Fruit fly (Drosophila melanogaster) whole organism, wandering third instar larva: ENCODE data around the gene CG32459.
A peak's percentile ranks its signal among the peaks of the same experiment; 100 is the strongest.

ENCODE experiments used
- Abd-B ChIP-seq: fragments of >200 bp; optimal IDR thresholded peaks from 2 replicates; lab custom pipeline; 2017; ENCODE audit warnings: missing biosample characterization, missing genetic modification characterization
- Dfd ChIP-seq: fragments of >200 bp; optimal IDR thresholded peaks from 2 replicates; lab custom pipeline; 2017; ENCODE audit warnings: missing biosample characterization, missing genetic modification characterization
- OdsH ChIP-seq: fragments of 200-800 bp; sonication (Bioruptor generic); optimal IDR thresholded peaks from 2 replicates; lab custom pipeline; 2016; ENCODE audit warnings: missing biosample characterization, mild to moderate bottlenecking, missing genetic modification characterization
- foxo ChIP-seq, 2 experiments: fragments of 200-800 bp; sonication (Bioruptor generic); optimal IDR thresholded peaks; 2 replicates in 1 of 2; 3 replicates in 1 of 2; lab custom pipeline; 2016 to 2017; ENCODE audit warnings: missing biosample characterization in 2 of 2, missing genetic modification characterization in 2 of 2
- fru ChIP-seq: fragments of 200-800 bp; sonication (Bioruptor generic); optimal IDR thresholded peaks from 3 replicates; lab custom pipeline; 2016; ENCODE audit warnings: missing biosample characterization, mild to moderate bottlenecking, missing genetic modification characterization
- lola ChIP-seq: fragments of >200 bp; optimal IDR thresholded peaks from 2 replicates; lab custom pipeline; 2017; ENCODE audit warnings: missing biosample characterization, missing genetic modification characterization
- psq ChIP-seq: fragments of 200-800 bp; sonication (Bioruptor generic); optimal IDR thresholded peaks from 3 replicates; lab custom pipeline; 2017; ENCODE audit warnings: missing biosample characterization, mild to moderate bottlenecking, missing genetic modification characterization, moderate library complexity
- usp ChIP-seq: fragments of >200 bp; optimal IDR thresholded peaks from 2 replicates; lab custom pipeline; 2017; ENCODE audit warnings: missing biosample characterization, missing genetic modification characterization

DNA sequence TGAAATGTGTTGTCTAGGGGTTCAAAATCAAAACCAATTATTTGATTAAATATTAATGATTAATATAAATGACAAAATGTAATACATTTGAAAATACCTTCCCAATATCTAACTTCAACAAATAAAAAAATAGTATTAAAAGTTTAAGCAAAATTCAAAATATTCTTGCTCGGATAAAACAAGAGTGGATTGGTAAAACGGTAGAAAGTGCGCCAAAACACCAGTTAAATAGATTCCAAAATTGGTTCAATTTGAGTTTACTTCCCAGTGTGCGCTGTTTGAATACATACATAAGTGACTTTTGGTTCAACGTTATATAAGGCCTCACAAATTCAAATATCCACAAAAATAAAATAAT is 9.2 kb upstream of the CG32459 start:
- TF ChIP-seq Abd-B (GFP tag; lab: Kevin White, UChicago) (no peak), psq (GFP tag; lab: Kevin White, UChicago) (peak; percentile 57), foxo (GFP tag; optimal IDR thresholded peaks at IDR 0.05; lab: Kevin White, UChicago) (peak in 1 of 2 experiments; percentile 80), Dfd (GFP tag; lab: Kevin White, UChicago) (no peak), OdsH (GFP tag; lab: Kevin White, UChicago) (peak; percentile 70), usp (no peak), fru (GFP tag; lab: Kevin White, UChicago) (peak; percentile 62), lola (no peak)
